Fruit fly (Drosophila melanogaster): ENCODE measurements around the gene CG42494.

Gene CG42494

dm6 chr3L:3179474-3179873 lies 4.7 kb upstream of the CG42494 start:
- TF ChIP-seq CG17806 (tag; optimal IDR thresholded peaks at IDR 0.05) (peak; percentile 93), EcR (GFP tag; optimal IDR thresholded peaks at IDR 0.05) (peak; percentile 98), fd96Ca (GFP tag; IDR thresholded peaks at IDR 0.05) (peak; percentile 92), CG12605 (GFP tag; IDR thresholded peaks at IDR 0.05) (peak; percentile 91), D1 (tag; optimal IDR thresholded peaks at IDR 0.05) (no peak), Pif1B (GFP tag; optimal IDR thresholded peaks at IDR 0.05) (peak; percentile 92), CG14655 (GFP tag; optimal IDR thresholded peaks at IDR 0.05) (no peak), CG4496 (GFP tag; IDR thresholded peaks at IDR 0.05) (peak; percentile 95), Ets98B (GFP tag; IDR thresholded peaks at IDR 0.05) (peak; percentile 92), CG15710 (tag; optimal IDR thresholded peaks at IDR 0.05) (peak; percentile 93), CG32121 (GFP tag; IDR thresholded peaks at IDR 0.05) (peak; percentile 81), Snoo (tag; optimal IDR thresholded peaks at IDR 0.05) (peak; percentile 92), Pif1A (GFP tag; optimal IDR thresholded peaks at IDR 0.05) (no peak), CG13204 (GFP tag; optimal IDR thresholded peaks at IDR 0.05) (peak; percentile 87), rn (GFP tag; IDR thresholded peaks at IDR 0.05) (peak; percentile 78), CG10348 (GFP tag; IDR thresholded peaks at IDR 0.05) (peak; percentile 19; the same call in 1 of the 2 replicates), CG8301 (tag; optimal IDR thresholded peaks at IDR 0.05) (peak; percentile 94), CG34367 (tag; optimal IDR thresholded peaks at IDR 0.05) (peak; percentile 89), CG8159 (tag; optimal IDR thresholded peaks at IDR 0.05) (peak; percentile 95), CG9948 (tag; optimal IDR thresholded peaks at IDR 0.05) (peak; percentile 93), gl (tag; optimal IDR thresholded peaks at IDR 0.05) (peak; percentile 89)

- TF ChIP-seq Pif1A (GFP tag; optimal IDR thresholded peaks at IDR 0.05) (no peak), CG8159 (tag; optimal IDR thresholded peaks at IDR 0.05) (no peak), Ets98B (GFP tag; IDR thresholded peaks at IDR 0.05) (no peak), CG9948 (tag; optimal IDR thresholded peaks at IDR 0.05) (no peak)
Observed at dm6 chr3L:3186364-3186763, 2.2 kb downstream of the CG42494 start, which contains the start of gene CG32284. Gene CG32284 (plus strand): TSS chr3L:3186664.

dm6 chr3L:3187263-3187662 lies 3.1 kb downstream of the CG42494 start, which contains the start of gene CG14957:
Gene CG14957 (plus strand): TSS chr3L:3187563.
- TF ChIP-seq CG15710 (tag; optimal IDR thresholded peaks at IDR 0.05) (no peak), CG32121 (GFP tag; IDR thresholded peaks at IDR 0.05) (no peak), CG8159 (tag; optimal IDR thresholded peaks at IDR 0.05) (no peak), Snoo (tag; optimal IDR thresholded peaks at IDR 0.05) (no peak)

DNA sequence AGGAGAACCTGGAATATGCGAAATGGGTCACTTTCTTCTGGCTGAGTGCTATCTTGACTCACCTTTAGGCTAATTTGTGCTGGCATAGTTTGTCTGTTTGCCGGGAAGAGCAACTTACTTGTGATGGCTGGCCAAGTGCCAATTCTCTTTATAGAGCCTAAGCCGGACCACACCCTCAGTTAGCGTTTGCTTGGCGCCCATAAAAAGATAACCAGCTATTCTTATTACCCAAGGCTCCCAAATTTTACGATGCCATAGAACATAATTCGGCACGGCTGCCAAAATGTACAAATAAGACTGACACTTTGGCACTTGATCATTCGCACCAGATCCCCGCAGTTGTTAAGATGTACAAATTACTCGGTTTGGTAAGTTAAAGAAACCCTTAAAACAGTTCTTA lies 5.4 kb downstream of the CG42494 start, which contains the start of the genes CG42525 and CG14958:
Gene CG42525, minus strand, starts transcription at position 101 of the 400 bp plus-strand sequence.
Gene CG14958, plus strand, starts transcription at position 332 of the 400 bp plus-strand sequence.
- TF ChIP-seq Snoo (tag; optimal IDR thresholded peaks at IDR 0.05) (no peak), gl (tag; optimal IDR thresholded peaks at IDR 0.05) (no peak), Pif1B (GFP tag; optimal IDR thresholded peaks at IDR 0.05) (no peak), CG13204 (GFP tag; optimal IDR thresholded peaks at IDR 0.05) (no peak), CG9948 (tag; optimal IDR thresholded peaks at IDR 0.05) (no peak), D1 (tag; optimal IDR thresholded peaks at IDR 0.05) (no peak), CG8301 (tag; optimal IDR thresholded peaks at IDR 0.05) (no peak), CG15710 (tag; optimal IDR thresholded peaks at IDR 0.05) (no peak), CG17806 (tag; optimal IDR thresholded peaks at IDR 0.05) (no peak)

dm6 chr3L:3192333-3192894 lies 8.2 kb downstream of the CG42494 start, which contains the start of gene CG14965:
Gene CG14965 (minus strand): TSS chr3L:3192491.
- TF ChIP-seq CG9948 (tag; optimal IDR thresholded peaks at IDR 0.05) (no peak), gl (tag; optimal IDR thresholded peaks at IDR 0.05) (no peak), Pif1A (GFP tag; optimal IDR thresholded peaks at IDR 0.05) (no peak), CG12605 (GFP tag; IDR thresholded peaks at IDR 0.05) (no peak), CG8159 (tag; optimal IDR thresholded peaks at IDR 0.05) (no peak), rn (GFP tag; IDR thresholded peaks at IDR 0.05) (no peak), CG10348 (GFP tag; IDR thresholded peaks at IDR 0.05) (no peak), EcR (GFP tag; optimal IDR thresholded peaks at IDR 0.05) (no peak), CG32121 (GFP tag; IDR thresholded peaks at IDR 0.05) (no peak), Snoo (tag; optimal IDR thresholded peaks at IDR 0.05) (no peak), Ets98B (GFP tag; IDR thresholded peaks at IDR 0.05) (no peak), Pif1B (GFP tag; optimal IDR thresholded peaks at IDR 0.05) (no peak), CG4496 (GFP tag; IDR thresholded peaks at IDR 0.05) (no peak), CG13204 (GFP tag; optimal IDR thresholded peaks at IDR 0.05) (no peak), CG34367 (tag; optimal IDR thresholded peaks at IDR 0.05) (no peak), CG15710 (tag; optimal IDR thresholded peaks at IDR 0.05) (no peak), CG17806 (tag; optimal IDR thresholded peaks at IDR 0.05) (no peak), D1 (tag; optimal IDR thresholded peaks at IDR 0.05) (no peak)

- TF ChIP-seq CG9948 (tag; optimal IDR thresholded peaks at IDR 0.05) (peak; percentile 58), Snoo (tag; optimal IDR thresholded peaks at IDR 0.05) (peak; percentile 97), CG8159 (tag; optimal IDR thresholded peaks at IDR 0.05) (peak; percentile 72), CG17806 (tag; optimal IDR thresholded peaks at IDR 0.05) (peak; percentile 65), gl (tag; optimal IDR thresholded peaks at IDR 0.05) (peak; percentile 95), rn (GFP tag; IDR thresholded peaks at IDR 0.05) (no peak), CG15710 (tag; optimal IDR thresholded peaks at IDR 0.05) (peak; percentile 76), CG32121 (GFP tag; IDR thresholded peaks at IDR 0.05) (peak; percentile 87), Pif1B (GFP tag; optimal IDR thresholded peaks at IDR 0.05) (peak; percentile 92), Ets98B (GFP tag; IDR thresholded peaks at IDR 0.05) (peak; percentile 94), D1 (tag; optimal IDR thresholded peaks at IDR 0.05) (no peak), CG12605 (GFP tag; IDR thresholded peaks at IDR 0.05) (peak; percentile 94), fd96Ca (GFP tag; IDR thresholded peaks at IDR 0.05) (peak; percentile 72; the same call in 2 of the 3 replicates), EcR (GFP tag; optimal IDR thresholded peaks at IDR 0.05) (peak; percentile 22), CG14655 (GFP tag; optimal IDR thresholded peaks at IDR 0.05) (no peak), CG10348 (GFP tag; IDR thresholded peaks at IDR 0.05) (no peak), CG4496 (GFP tag; IDR thresholded peaks at IDR 0.05) (peak; percentile 95), Pif1A (GFP tag; optimal IDR thresholded peaks at IDR 0.05) (peak; percentile 96), CG34367 (tag; optimal IDR thresholded peaks at IDR 0.05) (peak; percentile 89), CG8301 (tag; optimal IDR thresholded peaks at IDR 0.05) (no peak), CG13204 (GFP tag; optimal IDR thresholded peaks at IDR 0.05) (peak; percentile 95)
Observed at dm6 chr3L:3192912-3193311, 8.7 kb downstream of the CG42494 start, which contains the start of gene Hsp83. Gene Hsp83 (plus strand): TSS chr3L:3192969.

Data from whole organism, pupa.